Fruit fly (Drosophila melanogaster) S2 (cell line): ENCODE results near the gene CCT6.

Source experiments
- CG8478 ChIP-seq: fragments of >200 bp; optimal IDR thresholded peaks from 2 replicates; lab custom pipeline; 2018
- CTCF ChIP-seq, 2 experiments: fragments of >200 bp; optimal IDR thresholded peaks; 2 replicates each; lab custom pipeline; 2018

DNA sequence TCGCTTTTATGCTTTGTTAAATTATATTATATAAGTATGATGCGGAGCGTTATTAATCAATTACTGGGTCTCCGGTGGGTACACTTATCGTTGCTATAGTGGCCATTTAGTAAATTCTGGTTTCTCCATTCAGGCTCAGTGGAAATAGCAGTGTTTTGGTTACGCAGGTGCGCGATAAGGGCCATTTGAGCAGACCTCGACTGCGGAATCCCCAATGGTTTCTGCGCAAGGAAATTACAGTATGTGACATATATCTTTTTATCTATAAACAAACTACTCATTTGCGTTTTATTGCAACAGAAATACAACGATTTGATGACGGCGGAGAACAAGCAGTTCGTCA is 14.8 kb downstream of the CCT6 start:
- no peak for TF ChIP-seq CTCF (optimal IDR thresholded peaks at IDR 0.05; lab: Kevin White, UChicago)
- no peak for TF ChIP-seq CG8478 (lab: Kevin White, UChicago)
